Worm (Caenorhabditis elegans): ENCODE data around the gene fbxa-209.

Gene fbxa-209

ce11 chrV:15401856-15402314 lies 25.0 kb downstream of the fbxa-209 start, which contains the start of gene fbxa-135:
Gene fbxa-135 (plus strand): TSS chrV:15402264.
- no peak for TF ChIP-seq ref-1 (GFP tag; conservative IDR thresholded peaks at IDR 0.05)
- no peak for TF ChIP-seq klf-2 (GFP tag; conservative IDR thresholded peaks at IDR 0.05)
- no peak for TF ChIP-seq tab-1 (GFP tag; IDR thresholded peaks at IDR 0.05)
- no peak for TF ChIP-seq ztf-29 (GFP tag; IDR thresholded peaks at IDR 0.05)
- TF ChIP-seq flt-1 (GFP tag; IDR thresholded peaks at IDR 0.05), result no peak
- TF ChIP-seq T22C8.4 (GFP tag; IDR thresholded peaks at IDR 0.05), result no peak
- no peak for TF ChIP-seq med-1 (GFP tag; optimal IDR thresholded peaks at IDR 0.05; ENCODE audit: insufficient read depth)
- TF ChIP-seq cog-1 (tag; optimal IDR thresholded peaks at IDR 0.05), result no peak
- no peak for TF ChIP-seq ztf-23 (GFP tag; IDR thresholded peaks at IDR 0.05)

- TF ChIP-seq ref-1 (GFP tag; conservative IDR thresholded peaks at IDR 0.05), result no peak
- no peak for TF ChIP-seq cog-1 (tag; optimal IDR thresholded peaks at IDR 0.05)
- no peak for TF ChIP-seq med-1 (GFP tag; optimal IDR thresholded peaks at IDR 0.05; ENCODE audit: insufficient read depth)
- TF ChIP-seq ztf-29 (GFP tag; IDR thresholded peaks at IDR 0.05), result no peak
- TF ChIP-seq tab-1 (GFP tag; IDR thresholded peaks at IDR 0.05), result no peak
- TF ChIP-seq T22C8.4 (GFP tag; IDR thresholded peaks at IDR 0.05), result no peak
These were observed 27.0 kb downstream of the fbxa-209 start, which contains the start of the genes T06E6.15 and sri-7 for ce11 chrV:15399691-15400377. Gene T06E6.15 (minus strand): TSS chrV:15399791. Gene sri-7 (plus strand): TSS chrV:15400327.

ce11 chrV:15398728-15399127 lies 28.1 kb downstream of the fbxa-209 start, which contains the start of gene fbxa-199:
Gene fbxa-199 (minus strand): TSS chrV:15398828.
- TF ChIP-seq T22C8.4 (GFP tag; IDR thresholded peaks at IDR 0.05), result no peak
- TF ChIP-seq ztf-29 (GFP tag; IDR thresholded peaks at IDR 0.05), result no peak
- TF ChIP-seq med-1 (GFP tag; optimal IDR thresholded peaks at IDR 0.05; ENCODE audit: insufficient read depth), result no peak
- TF ChIP-seq ref-1 (GFP tag; conservative IDR thresholded peaks at IDR 0.05), result no peak
- TF ChIP-seq tab-1 (GFP tag; IDR thresholded peaks at IDR 0.05), result no peak
- no peak for TF ChIP-seq flt-1 (GFP tag; IDR thresholded peaks at IDR 0.05)
- no peak for TF ChIP-seq ztf-23 (GFP tag; IDR thresholded peaks at IDR 0.05)
- no peak for TF ChIP-seq cog-1 (tag; optimal IDR thresholded peaks at IDR 0.05)
- TF ChIP-seq klf-2 (GFP tag; conservative IDR thresholded peaks at IDR 0.05), result no peak

ce11 chrV:15397139-15397538 lies 29.7 kb downstream of the fbxa-209 start:
- TF ChIP-seq cog-1 (tag; optimal IDR thresholded peaks at IDR 0.05) (no peak), ztf-23 (GFP tag; IDR thresholded peaks at IDR 0.05) (no peak), ztf-29 (GFP tag; IDR thresholded peaks at IDR 0.05) (no peak), T22C8.4 (GFP tag; IDR thresholded peaks at IDR 0.05) (no peak), med-1 (GFP tag; optimal IDR thresholded peaks at IDR 0.05; ENCODE audit: insufficient read depth) (no peak), ref-1 (GFP tag; conservative IDR thresholded peaks at IDR 0.05) (no peak), flt-1 (GFP tag; IDR thresholded peaks at IDR 0.05) (no peak), klf-2 (GFP tag; conservative IDR thresholded peaks at IDR 0.05) (no peak), tab-1 (GFP tag; IDR thresholded peaks at IDR 0.05) (no peak)

- TF ChIP-seq ztf-23 (GFP tag; IDR thresholded peaks at IDR 0.05) (no peak), klf-2 (GFP tag; conservative IDR thresholded peaks at IDR 0.05) (no peak), ref-1 (GFP tag; conservative IDR thresholded peaks at IDR 0.05) (no peak), flt-1 (GFP tag; IDR thresholded peaks at IDR 0.05) (no peak), tab-1 (GFP tag; IDR thresholded peaks at IDR 0.05) (no peak), cog-1 (tag; optimal IDR thresholded peaks at IDR 0.05) (no peak), T22C8.4 (GFP tag; IDR thresholded peaks at IDR 0.05) (no peak), med-1 (GFP tag; optimal IDR thresholded peaks at IDR 0.05; ENCODE audit: insufficient read depth) (no peak), ztf-29 (GFP tag; IDR thresholded peaks at IDR 0.05) (no peak)
These were observed 31.5 kb downstream of the fbxa-209 start, which contains the start of gene cyb-3 for ce11 chrV:15395347-15395746. Gene cyb-3 (plus strand): TSS chrV:15395696.

ce11 chrV:15394906-15395305 lies 31.9 kb downstream of the fbxa-209 start, which contains the start of gene T06E6.1:
Gene T06E6.1 (minus strand): TSS chrV:15394961.
- TF ChIP-seq flt-1 (GFP tag; IDR thresholded peaks at IDR 0.05) (no peak), ztf-29 (GFP tag; IDR thresholded peaks at IDR 0.05) (no peak), ztf-23 (GFP tag; IDR thresholded peaks at IDR 0.05) (no peak), tab-1 (GFP tag; IDR thresholded peaks at IDR 0.05) (no peak), cog-1 (tag; optimal IDR thresholded peaks at IDR 0.05) (no peak), T22C8.4 (GFP tag; IDR thresholded peaks at IDR 0.05) (no peak)

- TF ChIP-seq ztf-29 (GFP tag; IDR thresholded peaks at IDR 0.05), result no peak
- no peak for TF ChIP-seq T22C8.4 (GFP tag; IDR thresholded peaks at IDR 0.05)
- TF ChIP-seq med-1 (GFP tag; optimal IDR thresholded peaks at IDR 0.05; ENCODE audit: insufficient read depth), result no peak
- no peak for TF ChIP-seq ref-1 (GFP tag; conservative IDR thresholded peaks at IDR 0.05)
- TF ChIP-seq ztf-23 (GFP tag; IDR thresholded peaks at IDR 0.05), result no peak
- TF ChIP-seq klf-2 (GFP tag; conservative IDR thresholded peaks at IDR 0.05), result no peak
- no peak for TF ChIP-seq flt-1 (GFP tag; IDR thresholded peaks at IDR 0.05)
- TF ChIP-seq cog-1 (tag; optimal IDR thresholded peaks at IDR 0.05), result no peak
- no peak for TF ChIP-seq tab-1 (GFP tag; IDR thresholded peaks at IDR 0.05)
These were observed 34.8 kb downstream of the fbxa-209 start for ce11 chrV:15392064-15392463.

- TF ChIP-seq cog-1 (tag; optimal IDR thresholded peaks at IDR 0.05), result no peak
- no peak for TF ChIP-seq klf-2 (GFP tag; conservative IDR thresholded peaks at IDR 0.05)
- no peak for TF ChIP-seq T22C8.4 (GFP tag; IDR thresholded peaks at IDR 0.05)
- no peak for TF ChIP-seq ref-1 (GFP tag; conservative IDR thresholded peaks at IDR 0.05)
- no peak for TF ChIP-seq ztf-23 (GFP tag; IDR thresholded peaks at IDR 0.05)
- TF ChIP-seq med-1 (GFP tag; optimal IDR thresholded peaks at IDR 0.05; ENCODE audit: insufficient read depth), result no peak
- no peak for TF ChIP-seq tab-1 (GFP tag; IDR thresholded peaks at IDR 0.05)
- TF ChIP-seq ztf-29 (GFP tag; IDR thresholded peaks at IDR 0.05), result no peak
These were observed 37.9 kb downstream of the fbxa-209 start, which contains the start of gene srh-170 for ce11 chrV:15388820-15389384. Gene srh-170 (minus strand): TSS chrV:15388870.

ce11 chrV:15384733-15385132 lies 42.1 kb downstream of the fbxa-209 start, which contains the start of gene str-102:
Gene str-102 (plus strand): TSS chrV:15385033.
- TF ChIP-seq flt-1 (GFP tag; IDR thresholded peaks at IDR 0.05), result no peak
- no peak for TF ChIP-seq cog-1 (tag; optimal IDR thresholded peaks at IDR 0.05)
- TF ChIP-seq ref-1 (GFP tag; conservative IDR thresholded peaks at IDR 0.05), result no peak
- no peak for TF ChIP-seq tab-1 (GFP tag; IDR thresholded peaks at IDR 0.05)
- TF ChIP-seq T22C8.4 (GFP tag; IDR thresholded peaks at IDR 0.05), result no peak
- no peak for TF ChIP-seq med-1 (GFP tag; optimal IDR thresholded peaks at IDR 0.05; ENCODE audit: insufficient read depth)
- TF ChIP-seq klf-2 (GFP tag; conservative IDR thresholded peaks at IDR 0.05), result no peak
- no peak for TF ChIP-seq ztf-29 (GFP tag; IDR thresholded peaks at IDR 0.05)

All from whole organism, midembryonic.